Worm (Caenorhabditis elegans): ENCODE measurements around the gene F11G11.5.

F11G11.5 gene

ce11 chrII:4874335-4874861, 16.7 kb downstream of the F11G11.5 start, which contains the start of gene F11G11.15:
Gene F11G11.15, plus strand, starts transcription at chrII:4874845.
- TF ChIP-seq ztf-11 (tag; optimal IDR thresholded peaks at IDR 0.05) (no peak), unc-98 (GFP tag; IDR thresholded peaks at IDR 0.05) (no peak), blmp-1 (tag; optimal IDR thresholded peaks at IDR 0.05) (peak; percentile 77), elt-3 (tag; optimal IDR thresholded peaks at IDR 0.05) (peak in 1 of 6 experiments; percentile 5), nhr-20 (tag; optimal IDR thresholded peaks at IDR 0.05) (no peak), snpc-4 (tag; optimal IDR thresholded peaks at IDR 0.05) (no peak)

ce11 chrII:4876091-4876490, 18.4 kb downstream of the F11G11.5 start, which contains the start of gene F11G11.13:
Gene F11G11.13, minus strand, starts transcription at chrII:4876179.
- no peak for TF ChIP-seq jun-1 (tag; optimal IDR thresholded peaks at IDR 0.05)
- TF ChIP-seq nhr-237 (tag; optimal IDR thresholded peaks at IDR 0.05), result no peak
- TF ChIP-seq ztf-4 (tag; optimal IDR thresholded peaks at IDR 0.05), result no peak
- no peak for TF ChIP-seq mep-1 (tag; optimal IDR thresholded peaks at IDR 0.05)
- TF ChIP-seq ceh-90 (tag; optimal IDR thresholded peaks at IDR 0.05), result no peak
- no peak for TF ChIP-seq pax-3 (tag; optimal IDR thresholded peaks at IDR 0.05)
- no peak for TF ChIP-seq C04F5.9 (tag; optimal IDR thresholded peaks at IDR 0.05)
- TF ChIP-seq nhr-47 (tag; optimal IDR thresholded peaks at IDR 0.05), result no peak
- TF ChIP-seq elt-3 (tag; optimal IDR thresholded peaks at IDR 0.05), result peak in 1 of 6 experiments; percentile 7
- peak; percentile 90 for TF ChIP-seq blmp-1 (tag; optimal IDR thresholded peaks at IDR 0.05)
- TF ChIP-seq unc-30 (tag; optimal IDR thresholded peaks at IDR 0.05), result no peak
- TF ChIP-seq fkh-4 (tag; optimal IDR thresholded peaks at IDR 0.05; ENCODE audit: borderline replicate concordance), result no peak
- no peak for TF ChIP-seq nhr-71 (tag; optimal IDR thresholded peaks at IDR 0.05)
- TF ChIP-seq efl-1 (optimal IDR thresholded peaks at IDR 0.05), result no peak
- TF ChIP-seq efl-1 (GFP tag; optimal IDR thresholded peaks at IDR 0.05 in 1 of 2), result no peak
- TF ChIP-seq alr-1 (tag; optimal IDR thresholded peaks at IDR 0.05; ENCODE audit: borderline replicate concordance), result no peak
- TF ChIP-seq ceh-63 (GFP tag; optimal IDR thresholded peaks at IDR 0.05), result no peak
- TF ChIP-seq nhr-85 (tag), result peak; percentile 55

- TF ChIP-seq elt-2 (tag; optimal IDR thresholded peaks at IDR 0.05), result peak; percentile 63
- no peak for TF ChIP-seq nhr-77 (tag; optimal IDR thresholded peaks at IDR 0.05)
- no peak for TF ChIP-seq nhr-90 (tag; optimal IDR thresholded peaks at IDR 0.05; ENCODE audit: poor library complexity)
- TF ChIP-seq ceh-88 (GFP tag; IDR thresholded peaks at IDR 0.05), result no peak
- TF ChIP-seq C04F5.9 (tag; optimal IDR thresholded peaks at IDR 0.05), result no peak
Observed at ce11 chrII:4879629-4880028, 21.9 kb downstream of the F11G11.5 start, which contains the start of gene gst-6. Gene gst-6, plus strand, starts transcription at chrII:4879891.

- TF ChIP-seq ceh-63 (GFP tag; optimal IDR thresholded peaks at IDR 0.05) (no peak), xbp-1 (tag; optimal IDR thresholded peaks at IDR 0.05) (no peak), skn-1 (tag; optimal IDR thresholded peaks at IDR 0.05) (peak; percentile 98), nhr-71 (tag; optimal IDR thresholded peaks at IDR 0.05) (peak; percentile 48), nhr-47 (tag; optimal IDR thresholded peaks at IDR 0.05) (no peak), Y116A8C.19 (tag; optimal IDR thresholded peaks at IDR 0.05; ENCODE audit: borderline replicate concordance) (no peak), nhr-90 (tag; optimal IDR thresholded peaks at IDR 0.05; ENCODE audit: poor library complexity) (peak; percentile 19), dpl-1 (GFP tag; optimal IDR thresholded peaks at IDR 0.05) (peak in 1 of 3 experiments; percentile 15), sup-37 (GFP tag; optimal IDR thresholded peaks at IDR 0.05) (no peak), unc-86 (tag; optimal IDR thresholded peaks at IDR 0.05) (no peak), dsc-1 (tag; optimal IDR thresholded peaks at IDR 0.05) (no peak), fkh-4 (tag; optimal IDR thresholded peaks at IDR 0.05; ENCODE audit: borderline replicate concordance) (no peak), sptf-1 (tag; optimal IDR thresholded peaks at IDR 0.05) (no peak), lin-13 (GFP tag; optimal IDR thresholded peaks at IDR 0.05) (no peak), hpl-2 (GFP tag; optimal IDR thresholded peaks at IDR 0.05) (no peak), ztf-11 (tag; optimal IDR thresholded peaks at IDR 0.05) (no peak), tbx-2 (tag; optimal IDR thresholded peaks at IDR 0.05) (peak; percentile 40), efl-1 (optimal IDR thresholded peaks at IDR 0.05) (peak; percentile 3), efl-1 (GFP tag; optimal IDR thresholded peaks at IDR 0.05 in 1 of 2) (peak in 1 of 2 experiments; percentile 77), nhr-12 (tag; optimal IDR thresholded peaks at IDR 0.05) (no peak), ztf-4 (tag; optimal IDR thresholded peaks at IDR 0.05) (no peak), unc-30 (tag; optimal IDR thresholded peaks at IDR 0.05) (no peak), elt-3 (tag; optimal IDR thresholded peaks at IDR 0.05) (peak in 2 of 6 experiments; percentile 9 to 17), efl-3 (GFP tag; optimal IDR thresholded peaks at IDR 0.05) (no peak), lir-3 (tag; optimal IDR thresholded peaks at IDR 0.05; ENCODE audit: poor library complexity) (no peak), isw-1 (GFP tag; IDR thresholded peaks at IDR 0.05) (no peak), elt-2 (tag; optimal IDR thresholded peaks at IDR 0.05) (peak; percentile 87), nhr-19 (GFP tag; conservative IDR thresholded peaks at IDR 0.05) (0 out of 2 replicates have a peak, but pooled peaks have one; percentile 8), fkh-8 (tag; optimal IDR thresholded peaks at IDR 0.05) (no peak), lin-14 (GFP tag; optimal IDR thresholded peaks at IDR 0.05) (peak; percentile 65), nhr-84 (tag; optimal IDR thresholded peaks at IDR 0.05) (no peak)
Observed at ce11 chrII:4881727-4882126, 24.0 kb downstream of the F11G11.5 start, which contains the start of gene gst-7. Gene gst-7, plus strand, starts transcription at chrII:4882062.
